ENCODE assay signal across 1 fruit fly cellular context in the genomic region with DNA sequence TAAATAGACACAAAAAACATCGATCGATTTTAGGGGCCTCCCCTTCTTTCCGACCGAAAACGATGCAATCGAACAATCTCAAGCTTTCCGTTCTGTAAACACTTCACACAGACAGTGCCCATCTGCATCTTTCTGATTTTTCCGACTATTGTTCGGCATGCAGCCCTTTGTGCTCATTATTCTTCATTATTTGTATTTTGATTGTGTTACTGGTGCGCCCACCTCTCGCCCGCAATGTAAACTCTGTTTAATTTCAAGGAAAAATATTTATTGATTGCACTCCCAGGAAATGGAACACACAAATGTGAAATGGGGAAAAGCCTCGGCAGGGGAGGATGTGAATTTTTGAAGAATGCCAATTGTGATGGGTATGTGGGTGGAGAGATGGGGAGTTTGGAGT.
TF ChIP-seq lines count a peak whose summit lies in the region.

No protein-coding gene starts in this region.

TF ChIP-seq in whole organism, embryonic, 481 proteins besides CTCF, POLR2A, EP300 and RAD21 (continued from another document):
- TF ChIP-seq CG7786 (GFP tag; optimal IDR thresholded peaks at IDR 0.05; lab: Kevin White, UChicago), result no peak
- no peak for TF ChIP-seq Mes4 (GFP tag; optimal IDR thresholded peaks at IDR 0.05; lab: Kevin White, UChicago)
TF ChIP-seq in whole organism, embryonic: peak in this region for 24.
